Fruit fly (Drosophila melanogaster) whole organism, embryonic: ENCODE measurements around the gene brun.

Source experiments
- Asciz ChIP-seq: fragments of 200-800 bp; sonication (Bioruptor generic); optimal IDR thresholded peaks from 2 replicates; lab custom pipeline; 2017; ENCODE audit warnings: missing biosample characterization, mild to moderate bottlenecking, missing genetic modification characterization, missing genetic modification reagents
- CG10147 ChIP-seq: fragments of 200-800 bp; sonication (Bioruptor generic); optimal IDR thresholded peaks from 2 replicates; lab custom pipeline; 2019; ENCODE audit warnings: missing biosample characterization, mild to moderate bottlenecking, missing genetic modification characterization, moderate library complexity
- CG10462 ChIP-seq: fragments of 200-800 bp; sonication (Bioruptor generic); optimal IDR thresholded peaks from 2 replicates; lab custom pipeline; 2016; ENCODE audit warnings: missing biosample characterization, missing genetic modification characterization
- CG10543 ChIP-seq: fragments of 200-800 bp; sonication (Bioruptor generic); optimal IDR thresholded peaks from 3 replicates; lab custom pipeline; 2017; ENCODE audit warnings: missing biosample characterization, mild to moderate bottlenecking, missing genetic modification characterization, moderate library complexity
- CG11695 ChIP-seq: fragments of 200-800 bp; sonication (Bioruptor generic); IDR thresholded peaks from 3 replicates; pipeline ENCODE4 v1.3.6; 2022; ENCODE audit warnings: missing biosample characterization, missing genetic modification characterization
- CG12219 ChIP-seq: fragments of 200-800 bp; sonication (Bioruptor generic); optimal IDR thresholded peaks from 3 replicates; lab custom pipeline; 2018; ENCODE audit warnings: missing biosample characterization, mild to moderate bottlenecking, missing genetic modification characterization
- CG14050 ChIP-seq: fragments of 200-800 bp; sonication (Bioruptor generic); IDR thresholded peaks from 3 replicates; pipeline ENCODE4 v1.3.6; 2022; ENCODE audit warnings: missing biosample characterization, missing genetic modification characterization
- CG14710 ChIP-seq: fragments of 200-800 bp; sonication (Bioruptor generic); optimal IDR thresholded peaks from 3 replicates; lab custom pipeline; 2019; ENCODE audit warnings: missing biosample characterization, mild to moderate bottlenecking, missing genetic modification characterization, moderate library complexity
- CG17359 ChIP-seq: fragments of 200-800 bp; sonication (Bioruptor generic); optimal IDR thresholded peaks from 3 replicates; lab custom pipeline; 2018; ENCODE audit warnings: missing biosample characterization, mild to moderate bottlenecking, missing genetic modification characterization, moderate library complexity
- CG17385 ChIP-seq: fragments of 200-800 bp; sonication (Bioruptor generic); optimal IDR thresholded peaks from 3 replicates; lab custom pipeline; 2018; ENCODE audit warnings: missing biosample characterization, mild to moderate bottlenecking, missing genetic modification characterization
- CG18011 ChIP-seq: fragments of 200-800 bp; sonication (Bioruptor generic); optimal IDR thresholded peaks from 2 replicates; lab custom pipeline; 2017; ENCODE audit warnings: missing biosample characterization, missing genetic modification characterization, mild to moderate bottlenecking, moderate library complexity, missing genotype
- CG18262 ChIP-seq: fragments of 200-800 bp; optimal IDR thresholded peaks from 3 replicates; lab custom pipeline; 2019; ENCODE audit warnings: missing biosample characterization, mild to moderate bottlenecking, missing genetic modification characterization, moderate library complexity
- CG30403 ChIP-seq: fragments of 200-800 bp; sonication (Bioruptor generic); optimal IDR thresholded peaks from 3 replicates; lab custom pipeline; 2016; ENCODE audit warnings: missing biosample characterization, missing genetic modification characterization
- CG31388 ChIP-seq: fragments of 200-800 bp; sonication (Bioruptor generic); optimal IDR thresholded peaks from 2 replicates; lab custom pipeline; 2016; ENCODE audit warnings: missing biosample characterization, missing genetic modification characterization
- CG33213 ChIP-seq: fragments of 200-800 bp; sonication (Bioruptor generic); optimal IDR thresholded peaks from 3 replicates; lab custom pipeline; 2016; ENCODE audit warnings: missing biosample characterization, missing genetic modification characterization
- CG33557 ChIP-seq: fragments of 200-800 bp; sonication (Bioruptor generic); optimal IDR thresholded peaks from 2 replicates; lab custom pipeline; 2019; ENCODE audit warnings: missing biosample characterization, mild to moderate bottlenecking, missing genetic modification characterization, moderate library complexity
- CG34224 ChIP-seq: fragments of 200-800 bp; sonication (Bioruptor generic); IDR thresholded peaks from 3 replicates; pipeline ENCODE4 v1.3.6; 2022; ENCODE audit warnings: missing biosample characterization, missing genetic modification characterization; ENCODE audit not compliant: partially characterized antibody
- CG4617 ChIP-seq: fragments of 200-800 bp; sonication (Bioruptor generic); optimal IDR thresholded peaks from 3 replicates; lab custom pipeline; 2016; ENCODE audit warnings: missing biosample characterization, missing genetic modification characterization, borderline replicate concordance
- CG6689 ChIP-seq: fragments of 200-800 bp; sonication (Bioruptor generic); IDR thresholded peaks from 2 replicates; pipeline ENCODE4 v1.3.6; 2022; ENCODE audit warnings: missing biosample characterization, missing genetic modification characterization
- CG7372 ChIP-seq: fragments of 200-800 bp; sonication (Bioruptor generic); IDR thresholded peaks from 2 replicates; pipeline ENCODE4 v1.3.6; 2022; ENCODE audit warnings: missing biosample characterization, missing genetic modification characterization
- CG8089 ChIP-seq: fragments of 200-800 bp; sonication (Bioruptor generic); optimal IDR thresholded peaks from 3 replicates; lab custom pipeline; 2016; ENCODE audit warnings: missing biosample characterization, missing genetic modification characterization
- CG8281 ChIP-seq: fragments of 200-800 bp; sonication (Bioruptor generic); optimal IDR thresholded peaks from 2 replicates; lab custom pipeline; 2018; ENCODE audit warnings: missing biosample characterization, mild to moderate bottlenecking, missing genetic modification characterization, moderate library complexity
- CG9727 ChIP-seq: fragments of 200-800 bp; sonication (Bioruptor generic); optimal IDR thresholded peaks from 3 replicates; lab custom pipeline; 2017; ENCODE audit warnings: missing biosample characterization, mild to moderate bottlenecking, missing genetic modification characterization
- E2f2 ChIP-seq: fragments of 200-800 bp; sonication (Bioruptor generic); IDR thresholded peaks from 2 replicates; pipeline ENCODE4 v1.3.6; 2022; ENCODE audit warnings: missing biosample characterization, missing genetic modification characterization
- Ets65A ChIP-seq: fragments of 200-800 bp; sonication (Bioruptor generic); peaks from one replicate; lab custom pipeline; 2016; ENCODE audit warnings: missing biosample characterization, missing genetic modification characterization
- Ets97D ChIP-seq: fragments of 200-800 bp; sonication (Bioruptor generic); optimal IDR thresholded peaks from 3 replicates; lab custom pipeline; 2016; ENCODE audit warnings: missing biosample characterization, missing genetic modification characterization
- HLH4C ChIP-seq: fragments of 200-800 bp; sonication (Bioruptor generic); IDR thresholded peaks from 3 replicates; pipeline ENCODE4 v1.3.6; 2022; ENCODE audit warnings: missing biosample characterization, missing genetic modification characterization; ENCODE audit not compliant: partially characterized antibody
- HmgZ ChIP-seq: fragments of 200-800 bp; sonication (Bioruptor generic); optimal IDR thresholded peaks from 2 replicates; lab custom pipeline; 2018; ENCODE audit warnings: missing biosample characterization, mild to moderate bottlenecking, missing genetic modification characterization
- Hr39 ChIP-seq: fragments of >200 bp; optimal IDR thresholded peaks from 2 replicates; lab custom pipeline; 2017
- Hr51 ChIP-seq, 2 experiments: fragments of 200-800 bp; sonication (Bioruptor generic); optimal IDR thresholded peaks; 2 replicates in 1 of 2; 3 replicates in 1 of 2; lab custom pipeline; 2016 to 2018; ENCODE audit warnings: missing biosample characterization in 2 of 2, missing genetic modification characterization in 2 of 2, mild to moderate bottlenecking in 1 of 2, moderate library complexity in 1 of 2
- Max ChIP-seq: fragments of 200-800 bp; sonication (Bioruptor generic); optimal IDR thresholded peaks from 2 replicates; lab custom pipeline; 2016; ENCODE audit warnings: missing biosample characterization, mild to moderate bottlenecking, missing genetic modification characterization
- Meics ChIP-seq: fragments of 200-800 bp; sonication (Bioruptor generic); optimal IDR thresholded peaks from 2 replicates; lab custom pipeline; 2017; ENCODE audit warnings: missing biosample characterization, mild to moderate bottlenecking, missing genetic modification characterization
- Optix ChIP-seq: fragments of 200-800 bp; sonication (Bioruptor generic); IDR thresholded peaks from 3 replicates; pipeline ENCODE4 v1.3.6; 2022; ENCODE audit warnings: missing biosample characterization, missing genetic modification characterization
- Ptx1 ChIP-seq: fragments of 200-800 bp; sonication (Bioruptor generic); IDR thresholded peaks from 2 replicates; pipeline ENCODE4 v1.3.6; 2022; ENCODE audit warnings: missing biosample characterization, missing genetic modification characterization
- ap ChIP-seq: fragments of 200-800 bp; sonication (Bioruptor generic); IDR thresholded peaks from 2 replicates; pipeline ENCODE4 v1.3.6; 2022; ENCODE audit warnings: missing biosample characterization, missing genetic modification characterization
- bowl ChIP-seq: fragments of 200-800 bp; sonication (Bioruptor generic); IDR thresholded peaks from 2 replicates; pipeline ENCODE4 v1.3.6; 2022; ENCODE audit warnings: missing biosample characterization, missing genetic modification characterization
- dpn ChIP-seq, 2 experiments: fragments of 200-800 bp; sonication (Bioruptor generic); optimal IDR thresholded peaks; 3 replicates each; lab custom pipeline; 2016; ENCODE audit warnings: missing biosample characterization in 2 of 2, missing genetic modification characterization in 2 of 2
- fu2 ChIP-seq: fragments of 200-800 bp; sonication (Bioruptor generic); optimal IDR thresholded peaks from 2 replicates; lab custom pipeline; 2016; ENCODE audit warnings: missing biosample characterization, missing genetic modification characterization
- gce ChIP-seq: fragments of 200-800 bp; sonication (Bioruptor generic); IDR thresholded peaks from 3 replicates; pipeline ENCODE4 v1.3.6; 2022; ENCODE audit warnings: missing biosample characterization, missing genetic modification characterization
- h ChIP-seq: fragments of >200 bp; optimal IDR thresholded peaks from 2 replicates; lab custom pipeline; 2017
- kni ChIP-seq: fragments of 200-800 bp; sonication (Bioruptor generic); optimal IDR thresholded peaks from 3 replicates; lab custom pipeline; 2017; ENCODE audit warnings: mild to moderate bottlenecking, missing biosample characterization, missing genetic modification reagents, missing genetic modification characterization
- scrt ChIP-seq: fragments of 200-800 bp; sonication (Bioruptor generic); optimal IDR thresholded peaks from 2 replicates; lab custom pipeline; 2018; ENCODE audit warnings: missing biosample characterization, mild to moderate bottlenecking, missing genetic modification characterization, moderate library complexity
- shn ChIP-seq: fragments of 200-800 bp; sonication (Bioruptor generic); optimal IDR thresholded peaks from 3 replicates; lab custom pipeline; 2016; ENCODE audit warnings: missing biosample characterization, missing genetic modification characterization
- sim ChIP-seq: fragments of 200-800 bp; sonication (Bioruptor generic); IDR thresholded peaks from 2 replicates; pipeline ENCODE4 v1.3.6; 2022; ENCODE audit warnings: missing biosample characterization, missing genetic modification characterization
- slp2 ChIP-seq: fragments of 200-800 bp; sonication (Bioruptor generic); optimal IDR thresholded peaks from 2 replicates; lab custom pipeline; 2016; ENCODE audit warnings: missing biosample characterization, missing genetic modification characterization
- tgo ChIP-seq: fragments of 200-800 bp; sonication (Bioruptor generic); IDR thresholded peaks from 3 replicates; pipeline ENCODE4 v1.3.6; 2022; ENCODE audit warnings: missing biosample characterization, missing genetic modification characterization
- ttk ChIP-seq: fragments of 200-800 bp; sonication (Bioruptor generic); IDR thresholded peaks from 2 replicates; pipeline ENCODE4 v2.1.2; 2022; ENCODE audit warnings: missing biosample characterization, missing genetic modification characterization
- twi ChIP-seq: fragments of 200-800 bp; optimal IDR thresholded peaks from 2 replicates; lab custom pipeline; 2019; ENCODE audit warnings: missing biosample characterization, mild to moderate bottlenecking, missing genetic modification characterization, moderate library complexity
- vnd ChIP-seq: fragments of 200-800 bp; sonication (Bioruptor generic); IDR thresholded peaks from 3 replicates; pipeline ENCODE4 v1.3.6; 2022; ENCODE audit warnings: missing biosample characterization, missing genetic modification characterization; ENCODE audit not compliant: partially characterized antibody
- zen ChIP-seq: fragments of 200-800 bp; sonication (Bioruptor generic); optimal IDR thresholded peaks from 3 replicates; lab custom pipeline; 2018; ENCODE audit warnings: missing biosample characterization, mild to moderate bottlenecking, missing genetic modification characterization, moderate library complexity
- zfh2 ChIP-seq: fragments of 200-800 bp; sonication (Bioruptor generic); optimal IDR thresholded peaks from 2 replicates; lab custom pipeline; 2016; ENCODE audit warnings: missing biosample characterization, missing genetic modification characterization

The brun gene

dm6 chr2L:20649891-20650290 lies 6.1 kb downstream of the brun start, which contains the start of gene CG2611 (continued):
- TF ChIP-seq Ets65A (peak; percentile 94), HLH4C (GFP tag; lab: Robert Waterston, UW) (no peak), sim (GFP tag; lab: Robert Waterston, UW) (no peak), ttk (peak; percentile 30), h (lab: Kevin White, UChicago) (no peak), CG4617 (GFP tag; lab: Kevin White, UChicago) (peak; percentile 12), Hr51 (GFP tag; optimal IDR thresholded peaks at IDR 0.05; lab: Kevin White, UChicago) (peak in 1 of 2 experiments; percentile 33), scrt (no peak), shn (peak; percentile 3), zfh2 (GFP tag; lab: Kevin White, UChicago) (peak; percentile 46), Max (GFP tag; lab: Kevin White, UChicago) (peak; percentile 46), CG14050 (GFP tag; lab: Robert Waterston, UW) (peak; percentile 51; the same call in 2 of the 3 replicates), CG8089 (peak; percentile 2), kni (no peak), vnd (GFP tag; lab: Robert Waterston, UW) (no peak; the same call in 2 of the 3 replicates), dpn (GFP tag; optimal IDR thresholded peaks at IDR 0.05; lab: Kevin White, UChicago) (peak; percentile 38 to 41), Ets97D (GFP tag; lab: Kevin White, UChicago) (peak; percentile 23), Ptx1 (GFP tag; lab: Robert Waterston, UW) (peak; percentile 58), Hr39 (no peak), Meics (GFP tag; lab: Kevin White, UChicago) (peak; percentile 47), CG11695 (GFP tag; lab: Robert Waterston, UW) (0 out of 3 replicates have a peak, but pooled peaks have one; percentile 39), fu2 (GFP tag; lab: Kevin White, UChicago) (peak; percentile 41), CG33213 (GFP tag; lab: Kevin White, UChicago) (peak; percentile 36), CG33557 (no peak), CG18011 (GFP tag; lab: Kevin White, UChicago) (peak; percentile 16), twi (tag; lab: Kevin White, UChicago) (peak; percentile 13), CG10543 (no peak), zen (tag; lab: Kevin White, UChicago) (no peak), tgo (GFP tag; lab: Robert Waterston, UW) (peak; percentile 42; the same call in 1 of the 3 replicates), CG9727 (GFP tag; lab: Kevin White, UChicago) (peak; percentile 8), CG6689 (GFP tag; lab: Robert Waterston, UW) (peak; percentile 43; the same call in 1 of the 2 replicates), CG14710 (peak; percentile 31), CG10462 (GFP tag; lab: Kevin White, UChicago) (peak; percentile 12), CG12219 (GFP tag; lab: Kevin White, UChicago) (no peak), E2f2 (peak; percentile 43), CG17359 (peak; percentile 1), CG10147 (GFP tag; lab: Kevin White, UChicago) (peak; percentile 32), CG8281 (tag; lab: Kevin White, UChicago) (no peak), CG31388 (GFP tag; lab: Kevin White, UChicago) (no peak), HmgZ (tag; lab: Kevin White, UChicago) (peak; percentile 67), ap (GFP tag; lab: Robert Waterston, UW) (no peak), CG30403 (GFP tag; lab: Kevin White, UChicago) (peak; percentile 61), CG7372 (GFP tag; lab: Robert Waterston, UW) (no peak), Asciz (GFP tag; lab: Kevin White, UChicago) (peak; percentile 29), Optix (GFP tag; lab: Robert Waterston, UW) (0 out of 3 replicates have a peak, but pooled peaks have one; percentile 7), slp2 (GFP tag; lab: Kevin White, UChicago) (peak; percentile 26), CG34224 (GFP tag; lab: Robert Waterston, UW) (peak; percentile 28; the same call in 1 of the 3 replicates), CG17385 (GFP tag; lab: Kevin White, UChicago) (peak; percentile 30), bowl (GFP tag; lab: Robert Waterston, UW) (no peak), CG18262 (peak; percentile 45), gce (GFP tag; lab: Robert Waterston, UW) (no peak)
